Worm (Caenorhabditis elegans) whole organism, L4 larva: Measurements from ENCODE around the gene T22E5.6.
A peak's percentile ranks its signal among the peaks of the same experiment; 100 is the strongest.

Experiments used
- D1046.2 ChIP-seq: fragments of 200-800 bp; sonication (Bioruptor generic); IDR thresholded peaks from 2 replicates; pipeline ENCODE4 v1.3.6; 2022; ENCODE audit warnings: missing genetic modification characterization, missing compliant biosample characterization
- F10B5.3 ChIP-seq: sonication (generic microtip); optimal IDR thresholded peaks from 2 replicates; lab custom pipeline; 2016; ENCODE audit warnings: mild to moderate bottlenecking, missing genetic modification characterization, missing compliant biosample characterization
- F49E8.2 ChIP-seq: sonication (generic microtip); optimal IDR thresholded peaks from 2 replicates; lab custom pipeline; 2016; ENCODE audit warnings: missing compliant biosample characterization, mild to moderate bottlenecking, missing genetic modification characterization, borderline replicate concordance
- Y105C5A.15 ChIP-seq: fragments of 200-800 bp; sonication (Bioruptor generic); IDR thresholded peaks from 2 replicates; pipeline ENCODE4 v1.3.6; 2022; ENCODE audit warnings: missing genetic modification characterization, missing compliant biosample characterization
- Y75B8A.6 ChIP-seq: fragments of 200-800 bp; sonication (Bioruptor generic); IDR thresholded peaks from 2 replicates; pipeline ENCODE4 v1.3.6; 2022; ENCODE audit warnings: missing genetic modification reagents, missing genetic modification characterization, missing compliant biosample characterization
- ZK546.5 ChIP-seq, 2 experiments: sonication (generic microtip); optimal IDR thresholded peaks; 2 replicates each; lab custom pipeline; 2017; ENCODE audit warnings: missing biosample characterization in 2 of 2, missing genetic modification characterization in 2 of 2
- ceh-28 ChIP-seq: fragments of 150-350 bp; optimal IDR thresholded peaks from 2 replicates; lab custom pipeline; 2014; ENCODE audit warnings: missing biosample characterization, missing genetic modification reagents, missing genetic modification characterization
- ceh-44 ChIP-seq: fragments of 200-800 bp; sonication (Bioruptor generic); IDR thresholded peaks from 2 replicates; pipeline ENCODE4 v1.3.6; 2022; ENCODE audit warnings: missing genetic modification reagents, missing genetic modification characterization, missing compliant biosample characterization
- ceh-62 ChIP-seq: sonication (generic microtip); optimal IDR thresholded peaks from 2 replicates; lab custom pipeline; 2017; ENCODE audit warnings: missing biosample characterization, missing genetic modification characterization
- cey-2 ChIP-seq: sonication (generic microtip); optimal IDR thresholded peaks from 3 replicates; lab custom pipeline; 2017; ENCODE audit warnings: missing genetic modification characterization, mild to moderate bottlenecking, missing compliant biosample characterization, antibody characterized with exemption, borderline replicate concordance; ENCODE audit not compliant: insufficient read depth
- ctbp-1 ChIP-seq: fragments of 200-800 bp; sonication (Bioruptor generic); IDR thresholded peaks from 2 replicates; pipeline ENCODE4 v1.3.6; 2022; ENCODE audit warnings: missing genetic modification reagents, missing genetic modification characterization, missing compliant biosample characterization
- daf-12 ChIP-seq: fragments of 150-350 bp; optimal IDR thresholded peaks from 2 replicates; lab custom pipeline; 2014; ENCODE audit warnings: missing biosample characterization, missing genetic modification reagents, missing genetic modification characterization
- daf-16 ChIP-seq, 3 experiments: sonication (generic microtip); optimal IDR thresholded peaks; 2 replicates each; lab custom pipeline; 2016 to 2017; ENCODE audit warnings: missing genetic modification characterization in 3 of 3, missing genetic modification reagents in 3 of 3, mild to moderate bottlenecking in 2 of 3, missing compliant biosample characterization in 2 of 3, missing biosample characterization in 1 of 3, moderate library complexity in 1 of 3
- daf-8 ChIP-seq: fragments of 200-800 bp; sonication (Bioruptor generic); IDR thresholded peaks from 2 replicates; pipeline ENCODE4 v1.3.6; 2022; ENCODE audit warnings: missing genetic modification characterization, missing compliant biosample characterization
- dmd-6 ChIP-seq: fragments of 200-800 bp; sonication (Bioruptor generic); IDR thresholded peaks from 2 replicates; pipeline ENCODE4 v1.3.6; 2022; ENCODE audit warnings: missing genetic modification reagents, missing genetic modification characterization, missing compliant biosample characterization
- egl-27 ChIP-seq: sonication (generic microtip); optimal IDR thresholded peaks from 3 replicates; lab custom pipeline; 2017; ENCODE audit warnings: missing biosample characterization, missing genetic modification reagents, missing genetic modification characterization
- egl-43 ChIP-seq: fragments of 200-800 bp; sonication (Bioruptor generic); IDR thresholded peaks from 2 replicates; pipeline ENCODE4 v1.3.6; 2022; ENCODE audit warnings: missing genetic modification reagents, missing genetic modification characterization, missing compliant biosample characterization
- fkh-10 ChIP-seq: fragments of 150-350 bp; optimal IDR thresholded peaks from 2 replicates; lab custom pipeline; 2014; ENCODE audit warnings: missing biosample characterization, missing genetic modification reagents, missing genetic modification characterization
- gei-8 ChIP-seq: fragments of 200-800 bp; sonication (Bioruptor generic); optimal IDR thresholded peaks from 2 replicates; lab custom pipeline; 2018; ENCODE audit warnings: mild to moderate bottlenecking, missing genetic modification characterization, missing compliant biosample characterization
- hmg-1.1 ChIP-seq: fragments of 200-800 bp; sonication (Bioruptor generic); IDR thresholded peaks from 2 replicates; pipeline ENCODE4 v1.3.6; 2022; ENCODE audit warnings: missing genetic modification reagents, missing genetic modification characterization, missing compliant biosample characterization
- lin-13 ChIP-seq: fragments of 150-350 bp; optimal IDR thresholded peaks from 2 replicates; lab custom pipeline; 2014; ENCODE audit warnings: missing biosample characterization, missing genetic modification reagents, missing genetic modification characterization
- lin-15B ChIP-seq: fragments of 150-350 bp; sonication (generic microtip); optimal IDR thresholded peaks from 3 replicates; lab custom pipeline; 2014; ENCODE audit warnings: missing biosample characterization, missing genetic modification characterization
- lir-3 ChIP-seq: sonication (generic microtip); optimal IDR thresholded peaks from 2 replicates; lab custom pipeline; 2016; ENCODE audit warnings: mild to moderate bottlenecking, missing genetic modification characterization, missing compliant biosample characterization
- madf-9 ChIP-seq: fragments of 200-800 bp; sonication (Bioruptor generic); conservative IDR thresholded peaks from 2 replicates; pipeline ENCODE4 v1.3.6; 2022; ENCODE audit warnings: missing genetic modification reagents, missing genetic modification characterization, missing compliant biosample characterization
- mep-1 ChIP-seq: fragments of 150-350 bp; sonication (generic microtip); optimal IDR thresholded peaks from 3 replicates; lab custom pipeline; 2014; ENCODE audit warnings: missing biosample characterization, missing genetic modification characterization
- nhr-111 ChIP-seq: fragments of 200-800 bp; sonication (Bioruptor generic); optimal IDR thresholded peaks from 2 replicates; lab custom pipeline; 2018; ENCODE audit warnings: mild to moderate bottlenecking, missing genetic modification characterization, missing compliant biosample characterization
- nhr-28 ChIP-seq: fragments of 150-350 bp; optimal IDR thresholded peaks from 2 replicates; lab custom pipeline; 2014; ENCODE audit warnings: missing biosample characterization, missing genetic modification characterization
- nhr-41 ChIP-seq: fragments of 200-800 bp; sonication (Bioruptor generic); IDR thresholded peaks from 2 replicates; pipeline ENCODE4 v1.3.6; 2022; ENCODE audit warnings: missing genetic modification reagents, missing genetic modification characterization, missing compliant biosample characterization
- nhr-42 ChIP-seq: fragments of 200-800 bp; sonication (Bioruptor generic); IDR thresholded peaks from 2 replicates; pipeline ENCODE4 v1.3.6; 2022; ENCODE audit warnings: missing genetic modification characterization, missing compliant biosample characterization
- nhr-48 ChIP-seq: sonication (generic microtip); optimal IDR thresholded peaks from 2 replicates; lab custom pipeline; 2016; ENCODE audit warnings: mild to moderate bottlenecking, missing genetic modification characterization, missing compliant biosample characterization
- nhr-76 ChIP-seq: fragments of 150-350 bp; optimal IDR thresholded peaks from 2 replicates; lab custom pipeline; 2014; ENCODE audit warnings: missing biosample characterization, missing genetic modification characterization
- nhr-77 ChIP-seq: fragments of 150-350 bp; optimal IDR thresholded peaks from 2 replicates; lab custom pipeline; 2014; ENCODE audit warnings: missing biosample characterization, missing genetic modification characterization
- pqm-1 ChIP-seq: sonication (generic microtip); optimal IDR thresholded peaks from 2 replicates; lab custom pipeline; 2017; ENCODE audit warnings: missing biosample characterization, missing genetic modification characterization
- snpc-4 ChIP-seq: fragments of 150-350 bp; optimal IDR thresholded peaks from 2 replicates; lab custom pipeline; 2014; ENCODE audit warnings: missing biosample characterization, missing genetic modification characterization
- tag-97 ChIP-seq: fragments of 200-800 bp; sonication (Bioruptor generic); IDR thresholded peaks from 2 replicates; pipeline ENCODE4 v1.3.6; 2022; ENCODE audit warnings: missing genetic modification characterization, missing compliant biosample characterization
- unc-130 ChIP-seq: sonication (generic microtip); optimal IDR thresholded peaks from 2 replicates; lab custom pipeline; 2016; ENCODE audit warnings: missing genetic modification reagents, missing genetic modification characterization, missing compliant biosample characterization
- unc-39 ChIP-seq: sonication (generic microtip); optimal IDR thresholded peaks from 2 replicates; lab custom pipeline; 2017; ENCODE audit warnings: missing biosample characterization, missing genetic modification characterization
- unc-62 ChIP-seq, 3 experiments: fragments of 150-350 bp in 1 of 3; sonication (generic microtip); optimal IDR thresholded peaks in 2 of 3; peaks in 1 of 3; 1 replicate in 1 of 3; 2 replicates in 2 of 3; lab custom pipeline; 2014 to 2017; ENCODE audit warnings: missing biosample characterization in 3 of 3, missing genetic modification characterization in 3 of 3, missing genetic modification reagents in 3 of 3, missing genotype in 1 of 3
- vab-7 ChIP-seq: fragments of 200-800 bp; sonication (Bioruptor generic); IDR thresholded peaks from 2 replicates; pipeline ENCODE4 v1.3.6; 2022; ENCODE audit warnings: missing genetic modification reagents, missing genetic modification characterization, missing compliant biosample characterization
- ztf-7 ChIP-seq: fragments of 150-350 bp; optimal IDR thresholded peaks from 2 replicates; lab custom pipeline; 2014; ENCODE audit warnings: missing biosample characterization, missing genetic modification characterization

T22E5.6 gene

ce11 chrX:6371192-6372116, 44.8 kb downstream of the T22E5.6 start (continued):
- TF ChIP-seq daf-16 (GFP tag; optimal IDR thresholded peaks at IDR 0.05; lab: Kevin White, UChicago), result peak; percentile 69 to 79
- peak; percentile 54 for TF ChIP-seq daf-16 (tag; optimal IDR thresholded peaks at IDR 0.05; lab: Kevin White, UChicago)
- no peak for TF ChIP-seq F10B5.3 (tag; lab: Kevin White, UChicago)
- no peak for TF ChIP-seq snpc-4 (tag; lab: Kevin White, UChicago)
- peak; percentile 50 for TF ChIP-seq F49E8.2 (tag; lab: Kevin White, UChicago)
- TF ChIP-seq tag-97 (GFP tag; lab: Robert Waterston, UW), result no peak
- TF ChIP-seq gei-8 (GFP tag; lab: Kevin White, UChicago), result peak; percentile 66
- peak in 1 of 2 experiments; percentile 92 for TF ChIP-seq unc-62 (GFP tag; optimal IDR thresholded peaks at IDR 0.05 in 1 of 2; lab: Kevin White, UChicago)
- TF ChIP-seq unc-62 (tag; optimal IDR thresholded peaks at IDR 0.05; lab: Kevin White, UChicago), result no peak
- TF ChIP-seq ztf-7 (tag; lab: Kevin White, UChicago), result peak; percentile 15
- TF ChIP-seq unc-39 (tag; lab: Kevin White, UChicago), result no peak
- no peak for TF ChIP-seq daf-12
- TF ChIP-seq nhr-77 (tag; lab: Kevin White, UChicago), result peak; percentile 26
- TF ChIP-seq Y105C5A.15 (GFP tag; lab: Robert Waterston, UW), result peak; percentile 91
- no peak for TF ChIP-seq lin-13 (GFP tag; lab: Kevin White, UChicago)
- TF ChIP-seq egl-43 (GFP tag; lab: Robert Waterston, UW), result no peak; the same call in none of the 2 replicates
- no peak for TF ChIP-seq lin-15B
- TF ChIP-seq unc-130 (GFP tag; lab: Kevin White, UChicago), result peak; percentile 45
- TF ChIP-seq dmd-6 (GFP tag; lab: Robert Waterston, UW), result peak; percentile 68
- TF ChIP-seq nhr-48, result peak; percentile 61
- TF ChIP-seq fkh-10 (GFP tag; lab: Kevin White, UChicago), result no peak
- TF ChIP-seq nhr-42 (GFP tag; lab: Robert Waterston, UW), result 0 out of 2 replicates have a peak, but pooled peaks have one; percentile 16
- no peak for TF ChIP-seq ceh-28 (tag; lab: Kevin White, UChicago)
- TF ChIP-seq madf-9 (GFP tag; lab: Robert Waterston, UW), result peak; percentile 73
- peak; percentile 87 for TF ChIP-seq D1046.2 (GFP tag; lab: Robert Waterston, UW)
- peak; percentile 63 for TF ChIP-seq nhr-111 (GFP tag; lab: Kevin White, UChicago)
- peak; percentile 69; the same call in 1 of the 2 replicates for TF ChIP-seq ceh-44 (GFP tag; lab: Robert Waterston, UW)
- TF ChIP-seq lir-3 (tag; lab: Kevin White, UChicago), result peak; percentile 60
- TF ChIP-seq cey-2 (tag; lab: Kevin White, UChicago), result no peak
- TF ChIP-seq pqm-1 (tag; lab: Kevin White, UChicago), result no peak
- TF ChIP-seq mep-1 (tag; lab: Kevin White, UChicago), result no peak
- peak; percentile 56; the same call in 1 of the 2 replicates for TF ChIP-seq nhr-41 (GFP tag; lab: Robert Waterston, UW)
- 0 out of 2 replicates have a peak, but pooled peaks have one; percentile 77 for TF ChIP-seq Y75B8A.6 (GFP tag; lab: Robert Waterston, UW)
- no peak for TF ChIP-seq nhr-76 (tag; lab: Kevin White, UChicago)
- TF ChIP-seq ZK546.5 (tag; optimal IDR thresholded peaks at IDR 0.05; lab: Kevin White, UChicago), result no peak
- no peak for TF ChIP-seq egl-27
- TF ChIP-seq ceh-62, result no peak
- TF ChIP-seq nhr-28, result peak; percentile 24
- TF ChIP-seq vab-7 (GFP tag; lab: Robert Waterston, UW), result peak; percentile 90
- TF ChIP-seq hmg-1.1, result peak; percentile 90

DNA sequence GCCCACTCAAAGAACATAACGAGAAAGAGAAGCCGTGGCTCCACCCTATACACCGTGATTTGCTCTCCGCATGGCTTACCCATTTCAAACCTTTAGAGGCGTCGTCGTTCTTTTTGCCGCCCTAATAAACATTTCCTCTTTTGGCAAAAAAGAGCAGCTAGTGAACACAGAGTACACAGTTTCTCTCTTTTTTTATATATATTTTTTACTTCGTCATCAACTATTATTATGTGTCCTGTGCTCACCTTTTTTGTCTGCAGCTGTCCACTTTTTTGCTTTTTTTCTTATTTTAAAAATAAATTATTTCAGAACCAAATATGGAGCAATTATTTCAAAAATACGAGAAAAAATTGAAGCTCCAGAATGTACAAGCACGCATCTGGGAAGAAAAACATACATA, 46.5 kb downstream of the T22E5.6 start, which contains the start of gene C03B1.2:
Gene C03B1.2, plus strand, starts transcription at position 301 of the 400 bp plus-strand sequence.
- TF ChIP-seq egl-43 (GFP tag; lab: Robert Waterston, UW) (no peak), D1046.2 (GFP tag; lab: Robert Waterston, UW) (no peak), daf-8 (GFP tag; lab: Robert Waterston, UW) (no peak), ctbp-1 (GFP tag; lab: Robert Waterston, UW) (no peak)
